Fruit fly (Drosophila melanogaster) whole organism, pupa: ENCODE data around the gene Galphaf.

ENCODE experiments used
- CG10348 ChIP-seq: fragments of 200-800 bp; sonication (Bioruptor generic); IDR thresholded peaks from 2 replicates; pipeline ENCODE4 v1.3.6; 2022; ENCODE audit warnings: missing biosample characterization, missing genetic modification characterization
- CG12605 ChIP-seq: fragments of 200-800 bp; sonication (Bioruptor generic); IDR thresholded peaks from 2 replicates; pipeline ENCODE4 v1.3.6; 2022; ENCODE audit warnings: missing biosample characterization, missing genetic modification characterization
- CG13204 ChIP-seq: fragments of 200-800 bp; sonication (Bioruptor generic); optimal IDR thresholded peaks from 2 replicates; lab custom pipeline; 2018; ENCODE audit warnings: missing biosample characterization, mild to moderate bottlenecking, missing genetic modification characterization, moderate library complexity
- CG15710 ChIP-seq: fragments of 200-800 bp; sonication (Bioruptor generic); optimal IDR thresholded peaks from 2 replicates; lab custom pipeline; 2018; ENCODE audit warnings: missing biosample characterization, mild to moderate bottlenecking, missing genetic modification characterization, moderate library complexity
- CG34367 ChIP-seq: fragments of 200-800 bp; sonication (Bioruptor generic); optimal IDR thresholded peaks from 2 replicates; lab custom pipeline; 2018; ENCODE audit warnings: missing biosample characterization, mild to moderate bottlenecking, missing genetic modification characterization
- CG9948 ChIP-seq: fragments of 200-800 bp; sonication (Bioruptor generic); optimal IDR thresholded peaks from 2 replicates; lab custom pipeline; 2018; ENCODE audit warnings: missing biosample characterization, mild to moderate bottlenecking, missing genetic modification characterization, moderate library complexity
- D1 ChIP-seq: fragments of 200-800 bp; sonication (Bioruptor generic); optimal IDR thresholded peaks from 2 replicates; lab custom pipeline; 2018; ENCODE audit warnings: missing biosample characterization, mild to moderate bottlenecking, missing genetic modification characterization, moderate library complexity
- EcR ChIP-seq: fragments of 200-800 bp; sonication (Bioruptor generic); optimal IDR thresholded peaks from 3 replicates; lab custom pipeline; 2019; ENCODE audit warnings: missing biosample characterization, missing genetic modification characterization, mild to moderate bottlenecking, moderate library complexity, missing genetic modification reagents
- Ets98B ChIP-seq: fragments of 200-800 bp; sonication (Bioruptor generic); IDR thresholded peaks from 2 replicates; pipeline ENCODE4 v1.3.6; 2022; ENCODE audit warnings: missing biosample characterization, missing genetic modification characterization
- Pif1A ChIP-seq: fragments of 200-800 bp; sonication (Bioruptor generic); optimal IDR thresholded peaks from 3 replicates; lab custom pipeline; 2016; ENCODE audit warnings: missing biosample characterization, missing genetic modification characterization
- Pif1B ChIP-seq: fragments of 200-800 bp; sonication (Bioruptor generic); optimal IDR thresholded peaks from 3 replicates; lab custom pipeline; 2016; ENCODE audit warnings: missing biosample characterization, missing genetic modification characterization
- Snoo ChIP-seq: fragments of 200-800 bp; sonication (Bioruptor generic); optimal IDR thresholded peaks from 3 replicates; lab custom pipeline; 2017; ENCODE audit warnings: missing biosample characterization, mild to moderate bottlenecking, missing genetic modification characterization, inconsistent platforms
- fd96Ca ChIP-seq: fragments of 200-800 bp; sonication (Bioruptor generic); IDR thresholded peaks from 3 replicates; pipeline ENCODE4 v1.3.6; 2022; ENCODE audit warnings: missing biosample characterization, missing genetic modification characterization
- gl ChIP-seq: fragments of 200-800 bp; sonication (Bioruptor generic); optimal IDR thresholded peaks from 2 replicates; lab custom pipeline; 2018; ENCODE audit warnings: missing biosample characterization, mild to moderate bottlenecking, missing genetic modification characterization

DNA sequence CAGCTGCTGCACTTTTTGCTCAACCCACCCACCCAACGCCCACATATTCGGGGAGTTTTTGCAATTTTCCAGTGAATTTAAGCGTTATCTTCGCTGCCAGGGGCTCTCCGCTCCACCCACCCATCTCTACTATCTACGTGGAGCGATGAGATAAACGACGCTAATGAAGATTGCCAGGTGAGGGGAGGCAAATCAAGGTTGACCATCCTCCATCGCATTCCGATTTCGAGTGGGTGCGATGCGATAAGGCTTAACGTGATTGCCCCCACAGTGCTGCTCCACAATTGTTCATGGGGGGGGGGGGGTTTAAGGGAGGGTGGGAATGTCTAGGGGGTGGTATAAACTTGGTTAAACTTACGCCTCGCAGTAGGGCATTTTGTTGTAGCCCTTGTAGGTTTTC, 26.1 kb upstream of the Galphaf start:
- TF ChIP-seq gl (no peak), Snoo (tag; lab: Kevin White, UChicago) (no peak), fd96Ca (GFP tag; lab: Robert Waterston, UW) (no peak), Ets98B (GFP tag; lab: Robert Waterston, UW) (no peak), Pif1A (GFP tag; lab: Kevin White, UChicago) (no peak), CG9948 (tag; lab: Kevin White, UChicago) (no peak), CG13204 (GFP tag; lab: Kevin White, UChicago) (no peak), CG10348 (GFP tag; lab: Robert Waterston, UW) (no peak), EcR (GFP tag; lab: Kevin White, UChicago) (peak; percentile 42), CG34367 (tag; lab: Kevin White, UChicago) (no peak), CG12605 (GFP tag; lab: Robert Waterston, UW) (no peak), Pif1B (GFP tag; lab: Kevin White, UChicago) (no peak), D1 (tag; lab: Kevin White, UChicago) (no peak), CG15710 (tag; lab: Kevin White, UChicago) (no peak)
